Worm (Caenorhabditis elegans) whole organism, young adult: ENCODE measurements around the gene clc-26.

ENCODE experiments used
- B0035.1 ChIP-seq: sonication (generic microtip); optimal IDR thresholded peaks from 2 replicates; lab custom pipeline; 2016; ENCODE audit warnings: missing genetic modification characterization, mild to moderate bottlenecking, missing compliant biosample characterization, missing genotype, missing genetic modification reagents
- B0261.1 ChIP-seq: sonication (generic microtip); optimal IDR thresholded peaks from 2 replicates; lab custom pipeline; 2016; ENCODE audit warnings: mild to moderate bottlenecking, missing genetic modification characterization, moderate library complexity, missing compliant biosample characterization
- C06A6.2 ChIP-seq: fragments of 200-800 bp; sonication (Bioruptor generic); conservative IDR thresholded peaks from 2 replicates; pipeline ENCODE4 v1.3.6; 2022; ENCODE audit warnings: missing genetic modification characterization, missing compliant biosample characterization
- D2030.7 ChIP-seq: fragments of 200-800 bp; sonication (Bioruptor generic); IDR thresholded peaks from 2 replicates; pipeline ENCODE4 v1.3.6; 2022; ENCODE audit warnings: missing genetic modification reagents, missing genetic modification characterization, missing compliant biosample characterization
- F10E7.11 ChIP-seq: sonication (generic microtip); optimal IDR thresholded peaks from 2 replicates; lab custom pipeline; 2017; ENCODE audit warnings: mild to moderate bottlenecking, missing genetic modification characterization, moderate library complexity, missing compliant biosample characterization
- F33H1.4 ChIP-seq: fragments of 200-800 bp; sonication (Bioruptor generic); IDR thresholded peaks from 2 replicates; pipeline ENCODE4 v1.3.6; 2022; ENCODE audit warnings: missing genetic modification reagents, missing genetic modification characterization, missing compliant biosample characterization
- K12H6.12 ChIP-seq: fragments of 200-800 bp; sonication (Bioruptor generic); optimal IDR thresholded peaks from 2 replicates; lab custom pipeline; 2018; ENCODE audit warnings: mild to moderate bottlenecking, missing genetic modification characterization, missing compliant biosample characterization
- T07F8.4 ChIP-seq: sonication (generic microtip); optimal IDR thresholded peaks from 2 replicates; lab custom pipeline; 2016; ENCODE audit warnings: mild to moderate bottlenecking, missing genetic modification characterization, moderate library complexity, missing compliant biosample characterization
- T26A5.8 ChIP-seq: sonication (generic microtip); optimal IDR thresholded peaks from 2 replicates; lab custom pipeline; 2016; ENCODE audit warnings: missing genetic modification characterization, missing compliant biosample characterization
- Y53G8AR.9 ChIP-seq: fragments of 200-800 bp; sonication (Bioruptor generic); conservative IDR thresholded peaks from 2 replicates; pipeline ENCODE4 v1.3.6; 2022; ENCODE audit warnings: missing genetic modification reagents, missing genetic modification characterization, missing compliant biosample characterization
- Y79H2A.3 ChIP-seq: fragments of 200-800 bp; sonication (Bioruptor generic); conservative IDR thresholded peaks from 2 replicates; pipeline ENCODE4 v1.3.6; 2022; ENCODE audit warnings: missing genetic modification reagents, missing genetic modification characterization, missing compliant biosample characterization
- cebp-1 ChIP-seq, 2 experiments: fragments of 200-800 bp in 1 of 2; sonication (Bioruptor generic) in 1 of 2; sonication (generic microtip) in 1 of 2; IDR thresholded peaks in 1 of 2; optimal IDR thresholded peaks in 1 of 2; 2 replicates each; pipeline versions ENCODE4 v1.3.6 to Lab custom; 2017 to 2022; ENCODE audit warnings: missing compliant biosample characterization in 2 of 2, missing genetic modification characterization in 2 of 2, mild to moderate bottlenecking in 1 of 2, missing genetic modification reagents in 1 of 2, moderate library complexity in 1 of 2
- ceh-27 ChIP-seq: fragments of 200-800 bp; sonication (Bioruptor generic); optimal IDR thresholded peaks from 2 replicates; lab custom pipeline; 2018; ENCODE audit warnings: mild to moderate bottlenecking, missing genetic modification characterization, moderate library complexity, missing compliant biosample characterization
- ceh-79 ChIP-seq: sonication (generic microtip); optimal IDR thresholded peaks from 2 replicates; lab custom pipeline; 2017; ENCODE audit warnings: mild to moderate bottlenecking, missing genetic modification characterization, missing compliant biosample characterization
- dox-1 ChIP-seq: fragments of 200-800 bp; sonication (Bioruptor generic); IDR thresholded peaks from 2 replicates; pipeline ENCODE4 v1.3.6; 2022; ENCODE audit warnings: missing genetic modification reagents, missing genetic modification characterization, missing compliant biosample characterization
- dpff-1 ChIP-seq: sonication (generic microtip); optimal IDR thresholded peaks from 2 replicates; lab custom pipeline; 2017; ENCODE audit warnings: mild to moderate bottlenecking, missing genetic modification characterization, missing compliant biosample characterization
- egrh-3 ChIP-seq: fragments of 200-800 bp; sonication (Bioruptor generic); IDR thresholded peaks from 2 replicates; pipeline ENCODE4 v1.3.6; 2022; ENCODE audit warnings: missing genetic modification reagents, missing genetic modification characterization, missing compliant biosample characterization
- hmg-1.2 ChIP-seq: fragments of 200-800 bp; sonication (Bioruptor generic); IDR thresholded peaks from 2 replicates; pipeline ENCODE4 v1.3.6; 2022; ENCODE audit warnings: missing genetic modification reagents, missing genetic modification characterization, missing compliant biosample characterization
- hrde-1 ChIP-seq: sonication (generic microtip); optimal IDR thresholded peaks from 2 replicates; lab custom pipeline; 2016; ENCODE audit warnings: missing genetic modification characterization, mild to moderate bottlenecking, missing compliant biosample characterization, moderate library complexity, missing genotype, missing genetic modification reagents, borderline replicate concordance
- hsf-1 ChIP-seq: fragments of 200-800 bp; sonication (Bioruptor generic); IDR thresholded peaks from 2 replicates; pipeline ENCODE4 v1.3.6; 2022; ENCODE audit warnings: missing genetic modification reagents, missing genetic modification characterization, missing compliant biosample characterization
- lag-1 ChIP-seq: fragments of 200-800 bp; sonication (Bioruptor generic); IDR thresholded peaks from 2 replicates; pipeline ENCODE4 v1.3.6; 2022; ENCODE audit warnings: missing genetic modification reagents, missing genetic modification characterization, missing compliant biosample characterization
- lin-40 ChIP-seq: sonication (generic microtip); optimal IDR thresholded peaks from 2 replicates; lab custom pipeline; 2016; ENCODE audit warnings: missing genetic modification characterization, mild to moderate bottlenecking, missing compliant biosample characterization, missing genotype, missing genetic modification reagents
- madf-6 ChIP-seq: fragments of 200-800 bp; sonication (Bioruptor generic); IDR thresholded peaks from 2 replicates; pipeline ENCODE4 v1.3.6; 2022; ENCODE audit warnings: missing genetic modification reagents, missing genetic modification characterization, missing compliant biosample characterization
- nfyb-1 ChIP-seq: fragments of 200-800 bp; sonication (Bioruptor generic); IDR thresholded peaks from 2 replicates; pipeline ENCODE4 v1.3.6; 2022; ENCODE audit warnings: missing genetic modification reagents, missing genetic modification characterization, missing compliant biosample characterization
- nhr-179 ChIP-seq: sonication (generic microtip); optimal IDR thresholded peaks from 2 replicates; lab custom pipeline; 2016; ENCODE audit warnings: mild to moderate bottlenecking, missing genetic modification characterization, missing compliant biosample characterization
- nhr-27 ChIP-seq: fragments of 200-800 bp; sonication (Bioruptor generic); optimal IDR thresholded peaks from 2 replicates; lab custom pipeline; 2018; ENCODE audit warnings: mild to moderate bottlenecking, missing genetic modification characterization, moderate library complexity, missing compliant biosample characterization
- nhr-80 ChIP-seq: sonication (generic microtip); optimal IDR thresholded peaks from 2 replicates; lab custom pipeline; 2016; ENCODE audit warnings: missing genetic modification characterization, missing compliant biosample characterization
- rpc-1 ChIP-seq, 2 experiments: fragments of 150-350 bp in 1 of 2; sonication (generic microtip) in 1 of 2; optimal IDR thresholded peaks; 2 replicates each; lab custom pipeline; 2014 to 2018; ENCODE audit warnings: missing biosample characterization in 1 of 2, missing genetic modification characterization in 1 of 2, missing genetic modification reagents in 1 of 2, missing genotype in 1 of 2
- sdz-38 ChIP-seq: sonication (generic microtip); optimal IDR thresholded peaks from 2 replicates; lab custom pipeline; 2016; ENCODE audit warnings: missing genotype, missing genetic modification characterization, missing compliant biosample characterization
- tbp1 ChIP-seq: fragments of 200-800 bp; sonication (Bioruptor generic); optimal IDR thresholded peaks from 2 replicates; lab custom pipeline; 2018; ENCODE audit warnings: mild to moderate bottlenecking, missing genetic modification characterization, missing compliant biosample characterization
- tlf-1 ChIP-seq: fragments of 200-800 bp; sonication (Bioruptor generic); optimal IDR thresholded peaks from 2 replicates; lab custom pipeline; 2018; ENCODE audit warnings: mild to moderate bottlenecking, missing genetic modification characterization, missing compliant biosample characterization
- zfh-2 ChIP-seq: fragments of 200-800 bp; sonication (Bioruptor generic); conservative IDR thresholded peaks from 2 replicates; pipeline ENCODE4 v1.3.6; 2022; ENCODE audit warnings: missing genetic modification reagents, missing genetic modification characterization, missing compliant biosample characterization
- ztf-22 ChIP-seq: fragments of 200-800 bp; sonication (Bioruptor generic); optimal IDR thresholded peaks from 2 replicates; lab custom pipeline; 2018; ENCODE audit warnings: mild to moderate bottlenecking, missing genetic modification characterization, moderate library complexity, missing compliant biosample characterization

Gene clc-26

ce11 chrIII:1034853-1035252 lies 4.0 kb upstream of the clc-26 start (continued):
- no peak for TF ChIP-seq T07F8.4 (tag; lab: Kevin White, UChicago)
- TF ChIP-seq T26A5.8 (tag; lab: Kevin White, UChicago) = no peak
- 0 out of 2 replicates have a peak, but pooled peaks have one; percentile 45 for TF ChIP-seq Y53G8AR.9 (GFP tag; lab: Robert Waterston, UW)
- no peak for TF ChIP-seq ceh-27 (GFP tag; lab: Kevin White, UChicago)
- no peak for TF ChIP-seq hsf-1 (GFP tag; lab: Robert Waterston, UW)
- TF ChIP-seq nhr-27 (tag; lab: Kevin White, UChicago) = no peak
- TF ChIP-seq madf-6 = peak; percentile 45; the same call in 1 of the 2 replicates
- no peak for TF ChIP-seq F33H1.4 (GFP tag; lab: Robert Waterston, UW)
- TF ChIP-seq hmg-1.2 (GFP tag; lab: Robert Waterston, UW) = no peak

ce11 chrIII:1028233-1028632 lies 2.6 kb downstream of the clc-26 start:
- TF ChIP-seq tlf-1 = no peak
- no peak for TF ChIP-seq T26A5.8 (tag; lab: Kevin White, UChicago)
- 0 out of 2 replicates have a peak, but pooled peaks have one; percentile 47 for TF ChIP-seq dox-1 (GFP tag; lab: Robert Waterston, UW)
- no peak for TF ChIP-seq madf-6
- peak; percentile 67 for TF ChIP-seq nhr-80 (tag; lab: Kevin White, UChicago)

ce11 chrIII:1026261-1026660 lies 4.6 kb downstream of the clc-26 start, which contains the start of gene clc-25:
Gene clc-25 (minus strand): TSS chrIII:1026361.
- no peak for TF ChIP-seq ceh-79
- no peak; the same call in 1 of the 2 replicates for TF ChIP-seq cebp-1 (GFP tag; IDR thresholded peaks at IDR 0.05; lab: Robert Waterston, UW)
- TF ChIP-seq cebp-1 (tag; optimal IDR thresholded peaks at IDR 0.05; lab: Kevin White, UChicago) = peak; percentile 33
- TF ChIP-seq nhr-80 (tag; lab: Kevin White, UChicago) = peak; percentile 19
- TF ChIP-seq, all 124 proteins: peak for 2

ce11 chrIII:1020732-1021131 lies 10.1 kb downstream of the clc-26 start, which contains the start of gene clc-23:
Gene clc-23 (plus strand): TSS chrIII:1020954.
- TF ChIP-seq nhr-80 (tag; lab: Kevin White, UChicago) (peak; percentile 20), rpc-1 (optimal IDR thresholded peaks at IDR 0.05; lab: Kevin White, UChicago) (no peak), rpc-1 (tag; optimal IDR thresholded peaks at IDR 0.05; lab: Kevin White, UChicago) (no peak), Y79H2A.3 (no peak), dpff-1 (tag; lab: Kevin White, UChicago) (no peak), ztf-22 (GFP tag; lab: Kevin White, UChicago) (no peak), D2030.7 (GFP tag; lab: Robert Waterston, UW) (no peak), C06A6.2 (GFP tag; lab: Robert Waterston, UW) (no peak)

- no peak for TF ChIP-seq K12H6.12 (tag; lab: Kevin White, UChicago)
- TF ChIP-seq F10E7.11 (tag; lab: Kevin White, UChicago) = no peak
- no peak for TF ChIP-seq hrde-1
- TF ChIP-seq nhr-179 = no peak
- no peak for TF ChIP-seq lin-40 (tag; lab: Kevin White, UChicago)
- TF ChIP-seq nfyb-1 (GFP tag; lab: Robert Waterston, UW) = no peak
- TF ChIP-seq B0035.1 = no peak
Measured at ce11 chrIII:1016080-1016479, 14.8 kb downstream of the clc-26 start, which contains the start of gene Y34F4.3. Gene Y34F4.3 (minus strand): TSS chrIII:1016180.

- TF ChIP-seq lag-1 (GFP tag; lab: Robert Waterston, UW) (no peak), zfh-2 (GFP tag; lab: Robert Waterston, UW) (peak; percentile 50), sdz-38 (tag; lab: Kevin White, UChicago) (no peak), egrh-3 (GFP tag; lab: Robert Waterston, UW) (peak; percentile 26; the same call in 1 of the 2 replicates), nfyb-1 (GFP tag; lab: Robert Waterston, UW) (no peak), B0261.1 (tag; lab: Kevin White, UChicago) (peak; percentile 5), rpc-1 (optimal IDR thresholded peaks at IDR 0.05; lab: Kevin White, UChicago) (peak; percentile 3), rpc-1 (tag; optimal IDR thresholded peaks at IDR 0.05; lab: Kevin White, UChicago) (peak; percentile 58), tbp1 (GFP tag; lab: Kevin White, UChicago) (peak; percentile 80)
- TF ChIP-seq, all 124 proteins: peak for 5
Measured at ce11 chrIII:1009775-1010174, 21.1 kb downstream of the clc-26 start, which contains the start of gene clc-24. Gene clc-24 (plus strand): TSS chrIII:1010037.
